Worm (Caenorhabditis elegans) whole organism, late embryonic: ENCODE results near the gene npr-43.

Source experiments
- C08G9.2 ChIP-seq: sonication (generic microtip); optimal IDR thresholded peaks from 2 replicates; lab custom pipeline; 2016; ENCODE audit warnings: mild to moderate bottlenecking, missing genetic modification characterization, moderate library complexity, missing compliant biosample characterization
- F13H6.1 ChIP-seq: sonication (generic microtip); optimal IDR thresholded peaks from 2 replicates; lab custom pipeline; 2016; ENCODE audit warnings: missing genetic modification characterization, missing compliant biosample characterization
- K09A11.1 ChIP-seq: sonication (generic microtip); optimal IDR thresholded peaks from 2 replicates; lab custom pipeline; 2017; ENCODE audit warnings: antibody characterized with exemption, mild to moderate bottlenecking, missing genetic modification characterization, missing compliant biosample characterization; ENCODE audit not compliant: insufficient read depth
- ceh-14 ChIP-seq: sonication (generic microtip); optimal IDR thresholded peaks from 2 replicates; lab custom pipeline; 2016; ENCODE audit warnings: missing genotype, missing genetic modification characterization, missing compliant biosample characterization
- ceh-18 ChIP-seq: sonication (generic microtip); optimal IDR thresholded peaks from 2 replicates; lab custom pipeline; 2016; ENCODE audit warnings: missing genetic modification characterization, missing compliant biosample characterization
- ceh-2 ChIP-seq: sonication (generic microtip); optimal IDR thresholded peaks from 2 replicates; lab custom pipeline; 2016; ENCODE audit warnings: missing genotype, missing genetic modification characterization, missing compliant biosample characterization
- ceh-24 ChIP-seq: sonication (generic microtip); optimal IDR thresholded peaks from 2 replicates; lab custom pipeline; 2016; ENCODE audit warnings: mild to moderate bottlenecking, missing genetic modification characterization, missing compliant biosample characterization
- ceh-31 ChIP-seq: sonication (generic microtip); optimal IDR thresholded peaks from 2 replicates; lab custom pipeline; 2016; ENCODE audit warnings: missing genetic modification characterization, missing compliant biosample characterization
- ceh-34 ChIP-seq: sonication (generic microtip); optimal IDR thresholded peaks from 2 replicates; lab custom pipeline; 2016; ENCODE audit warnings: mild to moderate bottlenecking, missing genetic modification characterization, missing compliant biosample characterization
- ceh-45 ChIP-seq: fragments of 200-800 bp; sonication (Bioruptor generic); IDR thresholded peaks from 2 replicates; pipeline ENCODE4 v1.3.6; 2022; ENCODE audit warnings: missing genetic modification reagents, missing genetic modification characterization, missing compliant biosample characterization
- ceh-9 ChIP-seq: sonication (generic microtip); optimal IDR thresholded peaks from 2 replicates; lab custom pipeline; 2016; ENCODE audit warnings: mild to moderate bottlenecking, missing genetic modification characterization, inconsistent platforms, missing compliant biosample characterization
- che-1 ChIP-seq: sonication (generic microtip); optimal IDR thresholded peaks from 2 replicates; lab custom pipeline; 2016; ENCODE audit warnings: mild to moderate bottlenecking, missing genetic modification characterization, missing compliant biosample characterization
- dmd-4 ChIP-seq: sonication (generic microtip); optimal IDR thresholded peaks from 2 replicates; lab custom pipeline; 2016; ENCODE audit warnings: borderline replicate concordance, missing genetic modification characterization, missing compliant biosample characterization
- dve-1 ChIP-seq: sonication (generic microtip); optimal IDR thresholded peaks from 2 replicates; lab custom pipeline; 2017; ENCODE audit warnings: antibody characterized with exemption, mild to moderate bottlenecking, missing genetic modification characterization, missing compliant biosample characterization
- elt-2 ChIP-seq: sonication (generic microtip); optimal IDR thresholded peaks from 2 replicates; lab custom pipeline; 2016; ENCODE audit warnings: missing genetic modification reagents, missing genetic modification characterization, missing compliant biosample characterization
- eyg-1 ChIP-seq: sonication (generic microtip); optimal IDR thresholded peaks from 2 replicates; lab custom pipeline; 2016; ENCODE audit warnings: missing genotype, missing genetic modification characterization, missing compliant biosample characterization
- fax-1 ChIP-seq: sonication (generic microtip); optimal IDR thresholded peaks from 2 replicates; lab custom pipeline; 2016; ENCODE audit warnings: missing genotype, missing genetic modification characterization, missing compliant biosample characterization
- fkh-10 ChIP-seq: fragments of 150-350 bp; optimal IDR thresholded peaks from 2 replicates; lab custom pipeline; 2014; ENCODE audit warnings: missing biosample characterization, missing genetic modification reagents, missing genetic modification characterization
- fkh-6 ChIP-seq: sonication (generic microtip); optimal IDR thresholded peaks from 2 replicates; lab custom pipeline; 2016; ENCODE audit warnings: missing genetic modification characterization, missing compliant biosample characterization
- hlh-13 ChIP-seq: fragments of 200-800 bp; sonication (Bioruptor generic); optimal IDR thresholded peaks from 2 replicates; lab custom pipeline; 2018; ENCODE audit warnings: mild to moderate bottlenecking, missing genetic modification characterization, missing compliant biosample characterization
- hlh-15 ChIP-seq: sonication (generic microtip); optimal IDR thresholded peaks from 2 replicates; lab custom pipeline; 2016; ENCODE audit warnings: missing genetic modification characterization, missing compliant biosample characterization
- hlh-30 ChIP-seq: sonication (generic microtip); optimal IDR thresholded peaks from 2 replicates; lab custom pipeline; 2017; ENCODE audit warnings: antibody characterized with exemption, missing genetic modification characterization, missing compliant biosample characterization; ENCODE audit not compliant: insufficient read depth
- hlh-6 ChIP-seq: sonication (generic microtip); optimal IDR thresholded peaks from 2 replicates; lab custom pipeline; 2016; ENCODE audit warnings: missing genotype, missing genetic modification characterization, missing compliant biosample characterization
- hlh-8 ChIP-seq: sonication (generic microtip); optimal IDR thresholded peaks from 2 replicates; lab custom pipeline; 2016; ENCODE audit warnings: missing genotype, missing genetic modification characterization, missing compliant biosample characterization
- lim-6 ChIP-seq: sonication (generic microtip); optimal IDR thresholded peaks from 2 replicates; lab custom pipeline; 2016; ENCODE audit warnings: missing genetic modification characterization, missing compliant biosample characterization
- lin-11 ChIP-seq: fragments of 200-800 bp; sonication (Bioruptor generic); optimal IDR thresholded peaks from 2 replicates; lab custom pipeline; 2018; ENCODE audit warnings: mild to moderate bottlenecking, missing genetic modification characterization, missing compliant biosample characterization
- madf-2 ChIP-seq: sonication (generic microtip); optimal IDR thresholded peaks from 2 replicates; lab custom pipeline; 2017; ENCODE audit warnings: missing genetic modification characterization, missing compliant biosample characterization
- mec-3 ChIP-seq: sonication (generic microtip); optimal IDR thresholded peaks from 2 replicates; lab custom pipeline; 2016; ENCODE audit warnings: borderline replicate concordance, missing genetic modification characterization, missing compliant biosample characterization
- nhr-232 ChIP-seq: sonication (generic microtip); optimal IDR thresholded peaks from 2 replicates; lab custom pipeline; 2016; ENCODE audit warnings: missing genetic modification characterization, missing compliant biosample characterization
- pha-4 ChIP-seq: fragments of 150-350 bp; optimal IDR thresholded peaks from 2 replicates; lab custom pipeline; 2018; ENCODE audit warnings: missing biosample characterization, missing genetic modification reagents, missing genetic modification characterization
- pqm-1 ChIP-seq: sonication (generic microtip); optimal IDR thresholded peaks from 2 replicates; lab custom pipeline; 2016; ENCODE audit warnings: missing genetic modification characterization, missing compliant biosample characterization
- pros-1 ChIP-seq: fragments of 150-350 bp; optimal IDR thresholded peaks from 2 replicates; lab custom pipeline; 2014; ENCODE audit warnings: missing biosample characterization, missing genetic modification reagents, missing genetic modification characterization
- ref-2 ChIP-seq: sonication (generic microtip); optimal IDR thresholded peaks from 2 replicates; lab custom pipeline; 2016; ENCODE audit warnings: missing genetic modification characterization, missing compliant biosample characterization
- rnt-1 ChIP-seq: sonication (generic microtip); optimal IDR thresholded peaks from 2 replicates; lab custom pipeline; 2016; ENCODE audit warnings: missing genetic modification characterization, missing compliant biosample characterization
- sdc-2 ChIP-seq: sonication (generic microtip); optimal IDR thresholded peaks from 2 replicates; lab custom pipeline; 2016; ENCODE audit warnings: missing genotype, missing genetic modification characterization, missing compliant biosample characterization
- sox-2 ChIP-seq: fragments of 200-800 bp; sonication (Bioruptor generic); IDR thresholded peaks from 2 replicates; pipeline ENCODE4 v1.3.6; 2022; ENCODE audit warnings: missing genetic modification reagents, missing genetic modification characterization, missing compliant biosample characterization
- syd-9 ChIP-seq: sonication (generic microtip); optimal IDR thresholded peaks from 2 replicates; lab custom pipeline; 2016; ENCODE audit warnings: mild to moderate bottlenecking, missing genetic modification characterization, moderate library complexity, missing compliant biosample characterization
- tbx-7 ChIP-seq: sonication (generic microtip); optimal IDR thresholded peaks from 2 replicates; lab custom pipeline; 2016; ENCODE audit warnings: missing genotype, missing genetic modification characterization, missing compliant biosample characterization
- ttx-3 ChIP-seq: sonication (generic microtip); optimal IDR thresholded peaks from 2 replicates; lab custom pipeline; 2016; ENCODE audit warnings: missing genetic modification reagents, missing genetic modification characterization, missing compliant biosample characterization
- unc-3 ChIP-seq, 2 experiments: fragments of 200-800 bp in 1 of 2; sonication (Bioruptor generic) in 1 of 2; sonication (generic microtip) in 1 of 2; conservative IDR thresholded peaks in 1 of 2; optimal IDR thresholded peaks in 1 of 2; 2 replicates each; pipeline versions ENCODE4 v1.3.6 to Lab custom; 2016 to 2022; ENCODE audit warnings: missing compliant biosample characterization in 2 of 2, missing genetic modification characterization in 2 of 2, missing genetic modification reagents in 1 of 2
- unc-42 ChIP-seq: sonication (generic microtip); optimal IDR thresholded peaks from 2 replicates; lab custom pipeline; 2016; ENCODE audit warnings: missing genotype, missing genetic modification characterization, missing compliant biosample characterization
- unc-86 ChIP-seq: sonication (generic microtip); optimal IDR thresholded peaks from 2 replicates; lab custom pipeline; 2016; ENCODE audit warnings: missing genetic modification characterization, missing compliant biosample characterization
- zip-5 ChIP-seq: sonication (generic microtip); optimal IDR thresholded peaks from 2 replicates; lab custom pipeline; 2016; ENCODE audit warnings: missing genetic modification characterization, missing compliant biosample characterization

Gene npr-43

DNA sequence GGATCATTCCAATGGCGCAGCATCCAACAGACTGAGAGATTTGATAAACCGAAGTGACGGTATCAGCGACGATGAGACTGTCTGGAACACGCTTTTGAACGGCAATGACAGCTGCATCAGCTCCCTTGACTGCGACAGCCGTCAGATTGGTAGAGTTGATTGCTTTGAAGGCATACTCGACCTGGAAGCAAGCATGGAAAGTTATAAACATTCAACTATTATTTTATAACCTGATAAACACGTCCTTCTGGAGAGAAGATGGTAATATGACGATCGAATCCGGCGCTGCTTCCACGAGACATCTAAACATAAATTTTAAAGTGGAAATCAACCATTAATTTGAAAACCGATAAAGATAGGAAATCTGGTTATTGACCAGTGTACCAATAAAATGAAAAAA, 43.4 kb upstream of the npr-43 start, which contains the start of gene pas-1:
Gene pas-1, minus strand, starts transcription at position 302 of the 400 bp plus-strand sequence.
- TF ChIP-seq F13H6.1 = no peak
- TF ChIP-seq ceh-18 = no peak
- TF ChIP-seq ceh-34 (tag; lab: Kevin White, UChicago) = no peak
- no peak for TF ChIP-seq dmd-4 (tag; lab: Kevin White, UChicago)
- TF ChIP-seq, all 69 proteins: peak for 0

DNA sequence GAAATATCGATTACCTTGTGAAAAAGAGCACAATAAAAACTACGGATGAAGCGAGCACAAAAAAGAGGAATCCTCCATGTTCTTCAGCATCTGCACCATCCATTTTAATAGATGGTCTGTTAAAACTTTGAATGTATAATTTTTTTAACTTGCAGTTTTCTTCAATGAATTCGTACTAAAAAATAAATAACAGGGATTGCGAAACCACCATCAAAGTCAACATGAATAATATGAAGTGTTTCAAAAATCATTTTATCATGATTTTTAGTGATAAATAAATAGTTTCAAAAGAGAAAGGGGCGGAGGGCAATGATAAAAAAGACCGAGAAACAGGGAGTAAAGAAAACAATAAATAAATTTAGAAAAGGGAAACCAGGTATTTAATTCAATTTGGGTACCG, 42.4 kb upstream of the npr-43 start, which contains the start of gene dhs-22:
Gene dhs-22, minus strand, starts transcription at position 116 of the 400 bp plus-strand sequence.
- no peak for TF ChIP-seq madf-2 (tag; lab: Kevin White, UChicago)
- TF ChIP-seq ref-2 = no peak
- no peak for TF ChIP-seq ceh-18
- no peak for TF ChIP-seq ceh-24 (tag; lab: Kevin White, UChicago)
- TF ChIP-seq zip-5 (tag; lab: Kevin White, UChicago) = no peak
- TF ChIP-seq dve-1 = no peak
- no peak for TF ChIP-seq tbx-7 (tag; lab: Kevin White, UChicago)
- no peak for TF ChIP-seq fax-1 (tag; lab: Kevin White, UChicago)
- no peak for TF ChIP-seq rnt-1
- no peak for TF ChIP-seq ceh-2
- no peak for TF ChIP-seq K09A11.1 (tag; lab: Kevin White, UChicago)
- no peak for TF ChIP-seq hlh-8 (tag; lab: Kevin White, UChicago)
- no peak for TF ChIP-seq F13H6.1
- no peak for TF ChIP-seq ceh-9 (tag; lab: Kevin White, UChicago)
- TF ChIP-seq mec-3 (tag; lab: Kevin White, UChicago) = no peak
- TF ChIP-seq ceh-14 = no peak
- TF ChIP-seq fkh-10 = no peak

DNA sequence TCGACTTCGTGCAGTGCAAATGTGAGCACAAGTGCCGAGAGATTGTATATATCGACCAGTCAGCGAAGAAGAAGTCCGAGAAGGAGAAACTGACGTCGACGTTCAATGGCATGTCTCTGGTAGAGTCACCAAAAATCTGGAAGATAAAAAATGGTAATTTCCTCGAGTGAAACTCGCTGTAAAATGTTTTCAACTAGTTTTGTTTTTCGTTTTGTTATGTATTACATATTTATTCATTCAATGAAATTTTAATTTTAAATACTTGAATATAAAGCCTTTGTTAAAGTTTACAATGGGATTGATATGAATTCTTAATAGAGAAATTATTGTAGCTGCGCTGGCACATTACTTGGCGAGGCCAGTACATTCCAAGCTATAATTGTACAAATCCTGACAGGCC, 41.0 kb upstream of the npr-43 start:
- TF ChIP-seq elt-2 (tag; lab: Kevin White, UChicago) = no peak
- no peak for TF ChIP-seq ceh-24 (tag; lab: Kevin White, UChicago)
- TF ChIP-seq ceh-2 = no peak
- no peak for TF ChIP-seq unc-3 (GFP tag; conservative IDR thresholded peaks at IDR 0.05; lab: Robert Waterston, UW)
- TF ChIP-seq unc-3 (tag; optimal IDR thresholded peaks at IDR 0.05; lab: Kevin White, UChicago) = no peak
- TF ChIP-seq fkh-6 (tag; lab: Kevin White, UChicago) = no peak

DNA sequence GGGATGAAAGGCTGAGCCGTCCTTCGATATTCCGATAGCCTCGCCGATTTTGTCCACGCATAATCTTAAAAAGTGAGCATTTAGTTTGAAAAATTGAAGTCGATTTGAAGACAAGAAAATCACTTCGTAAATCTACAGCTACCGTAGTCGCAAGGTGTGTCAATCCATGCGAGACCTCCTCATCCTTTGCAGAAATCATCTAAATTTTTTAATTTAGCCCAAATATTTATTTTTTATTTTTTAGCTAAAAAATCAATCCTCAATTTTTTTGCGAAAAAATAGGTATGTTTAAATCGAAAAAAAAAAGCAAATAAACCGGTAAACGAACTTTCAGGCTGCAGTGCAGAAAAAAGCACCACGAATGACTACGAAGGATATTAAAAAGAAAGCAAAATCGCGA, 38.8 kb upstream of the npr-43 start, which contains the start of the genes nxf-2 and set-31:
Gene nxf-2, minus strand, starts transcription at position 101 of the 400 bp plus-strand sequence.
Gene set-31, plus strand, starts transcription at position 169 of the 400 bp plus-strand sequence.
- TF ChIP-seq mec-3 (tag; lab: Kevin White, UChicago) = no peak
- no peak for TF ChIP-seq ceh-31 (tag; lab: Kevin White, UChicago)
- TF ChIP-seq ceh-45 (GFP tag; lab: Robert Waterston, UW) = no peak
- TF ChIP-seq lin-11 (tag; lab: Kevin White, UChicago) = no peak
- TF ChIP-seq ceh-2 = no peak
- TF ChIP-seq dmd-4 (tag; lab: Kevin White, UChicago) = no peak
- TF ChIP-seq hlh-13 (GFP tag; lab: Kevin White, UChicago) = no peak
- TF ChIP-seq tbx-7 (tag; lab: Kevin White, UChicago) = no peak
- TF ChIP-seq syd-9 (tag; lab: Kevin White, UChicago) = no peak
- TF ChIP-seq ttx-3 = no peak
- TF ChIP-seq hlh-15 (tag; lab: Kevin White, UChicago) = no peak
- no peak for TF ChIP-seq sdc-2
- no peak for TF ChIP-seq dve-1
- no peak for TF ChIP-seq eyg-1 (tag; lab: Kevin White, UChicago)
- no peak for TF ChIP-seq ceh-24 (tag; lab: Kevin White, UChicago)

DNA sequence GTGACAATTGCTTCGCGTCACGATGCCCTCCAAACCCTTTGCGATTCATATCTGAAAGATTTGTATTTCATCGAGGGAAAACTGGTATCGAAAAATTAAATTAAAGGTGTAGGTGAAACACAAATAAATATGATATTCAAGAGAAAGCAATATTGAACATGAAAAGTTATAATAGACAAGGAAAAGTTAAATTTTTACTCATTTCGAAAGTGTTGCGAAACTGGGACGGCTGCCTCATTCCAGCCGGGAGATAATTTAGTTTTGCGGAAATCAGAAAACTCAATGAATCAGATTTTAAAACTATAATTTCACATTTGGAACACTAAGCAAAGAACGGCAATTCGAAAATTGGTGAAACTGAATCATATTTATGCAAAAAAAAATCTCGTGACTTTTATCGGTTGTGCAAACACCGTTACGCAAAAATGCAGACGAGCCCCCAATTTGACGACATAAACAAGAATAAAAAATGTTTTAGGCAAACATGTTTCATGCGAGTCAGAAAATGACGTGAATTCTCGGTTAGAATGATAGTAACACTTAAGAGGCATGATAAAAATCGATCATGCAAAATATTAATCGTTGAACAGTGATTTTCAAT, 36.2 kb upstream of the npr-43 start, which contains the start of the genes nxf-1 and C15H11.11:
Gene nxf-1, minus strand, starts transcription at position 51 of the 601 bp plus-strand sequence.
Gene C15H11.11, plus strand, starts transcription at position 536 of the 601 bp plus-strand sequence.
- no peak for TF ChIP-seq pros-1 (tag; lab: Kevin White, UChicago)
- TF ChIP-seq nhr-232 (tag; lab: Kevin White, UChicago) = no peak
- no peak for TF ChIP-seq che-1 (tag; lab: Kevin White, UChicago)
- no peak for TF ChIP-seq unc-86 (tag; lab: Kevin White, UChicago)
- peak; percentile 17 for TF ChIP-seq unc-42 (tag; lab: Kevin White, UChicago)
- TF ChIP-seq C08G9.2 (tag; lab: Kevin White, UChicago) = no peak
- no peak for TF ChIP-seq hlh-6 (tag; lab: Kevin White, UChicago)
- no peak for TF ChIP-seq elt-2 (tag; lab: Kevin White, UChicago)
- TF ChIP-seq pha-4 (tag; lab: Kevin White, UChicago) = no peak
- TF ChIP-seq sox-2 (GFP tag; lab: Robert Waterston, UW) = no peak
- TF ChIP-seq mec-3 (tag; lab: Kevin White, UChicago) = no peak
- TF ChIP-seq lim-6 (tag; lab: Kevin White, UChicago) = no peak
- TF ChIP-seq fax-1 (tag; lab: Kevin White, UChicago) = no peak
- TF ChIP-seq pqm-1 = no peak
- no peak for TF ChIP-seq ref-2
- peak; percentile 97 for TF ChIP-seq hlh-30 (tag; lab: Kevin White, UChicago)
- TF ChIP-seq ceh-31 (tag; lab: Kevin White, UChicago) = peak; percentile 6
